Worm (Caenorhabditis elegans) whole organism, L2 larva: ENCODE data around the gene F31D4.2.

ENCODE experiments used
- ZK546.5 ChIP-seq: sonication (generic microtip); optimal IDR thresholded peaks from 2 replicates; lab custom pipeline; 2017; ENCODE audit warnings: missing biosample characterization, missing genetic modification characterization
- alr-1 ChIP-seq: fragments of 150-350 bp; optimal IDR thresholded peaks from 2 replicates; lab custom pipeline; 2014; ENCODE audit warnings: missing biosample characterization, missing genetic modification characterization
- ama-1 ChIP-seq: fragments of 150-350 bp; optimal IDR thresholded peaks from 2 replicates; lab custom pipeline; 2018; ENCODE audit warnings: inconsistent platforms
- blmp-1 ChIP-seq: sonication (generic microtip); optimal IDR thresholded peaks from 2 replicates; lab custom pipeline; 2017; ENCODE audit warnings: missing genetic modification characterization, mild to moderate bottlenecking, missing compliant biosample characterization, antibody characterized with exemption, moderate library complexity; ENCODE audit not compliant: insufficient read depth
- ceh-82 ChIP-seq: fragments of 150-350 bp; optimal IDR thresholded peaks from 2 replicates; lab custom pipeline; 2014; ENCODE audit warnings: missing biosample characterization, missing genetic modification characterization
- crh-2 ChIP-seq: sonication (generic microtip); optimal IDR thresholded peaks from 2 replicates; lab custom pipeline; 2017; ENCODE audit warnings: missing biosample characterization, missing genetic modification characterization
- egl-27 ChIP-seq: sonication (generic microtip); optimal IDR thresholded peaks from 3 replicates; lab custom pipeline; 2017; ENCODE audit warnings: missing biosample characterization, missing genetic modification reagents, missing genetic modification characterization
- elt-1 ChIP-seq: fragments of 150-350 bp; optimal IDR thresholded peaks from 2 replicates; lab custom pipeline; 2014; ENCODE audit warnings: missing biosample characterization, missing genetic modification characterization
- elt-3 ChIP-seq: sonication (generic microtip); optimal IDR thresholded peaks from 2 replicates; lab custom pipeline; 2017; ENCODE audit warnings: missing biosample characterization, missing genetic modification characterization
- fos-1 ChIP-seq: fragments of 150-350 bp; optimal IDR thresholded peaks from 2 replicates; lab custom pipeline; 2014; ENCODE audit warnings: missing biosample characterization, missing genetic modification characterization
- gmeb-1 ChIP-seq: fragments of 150-350 bp; optimal IDR thresholded peaks from 2 replicates; lab custom pipeline; 2014; ENCODE audit warnings: missing biosample characterization, missing genetic modification characterization
- lin-11 ChIP-seq: fragments of 150-350 bp; sonication (generic microtip); optimal IDR thresholded peaks from 2 replicates; lab custom pipeline; 2014; ENCODE audit warnings: missing biosample characterization, missing genetic modification characterization, inconsistent platforms, mixed read lengths
- lin-39 ChIP-seq: fragments of 150-350 bp; optimal IDR thresholded peaks from 2 replicates; lab custom pipeline; 2014; ENCODE audit warnings: missing biosample characterization, missing genetic modification reagents, missing genetic modification characterization
- lsy-2 ChIP-seq, 2 experiments: fragments of 150-350 bp in 1 of 2; sonication (generic microtip) in 1 of 2; optimal IDR thresholded peaks; 2 replicates each; lab custom pipeline; 2014 to 2017; ENCODE audit warnings: missing biosample characterization in 2 of 2, missing genetic modification characterization in 2 of 2
- mbf-1 ChIP-seq: sonication (generic microtip); optimal IDR thresholded peaks from 2 replicates; lab custom pipeline; 2017; ENCODE audit warnings: missing biosample characterization, missing genetic modification characterization
- mdl-1 ChIP-seq, 2 experiments: fragments of 150-350 bp in 1 of 2; sonication (generic microtip) in 1 of 2; optimal IDR thresholded peaks; 2 replicates each; lab custom pipeline; 2017; ENCODE audit warnings: missing biosample characterization in 2 of 2, missing genetic modification characterization in 2 of 2
- nhr-10 ChIP-seq: sonication (generic microtip); optimal IDR thresholded peaks from 2 replicates; lab custom pipeline; 2017; ENCODE audit warnings: missing biosample characterization, missing genetic modification characterization
- nhr-12 ChIP-seq: fragments of 150-350 bp; optimal IDR thresholded peaks from 2 replicates; lab custom pipeline; 2014; ENCODE audit warnings: missing biosample characterization, missing genetic modification characterization
- nhr-129 ChIP-seq: fragments of 150-350 bp; optimal IDR thresholded peaks from 2 replicates; lab custom pipeline; 2014; ENCODE audit warnings: missing biosample characterization, missing genetic modification characterization
- nhr-21 ChIP-seq: fragments of 150-350 bp; optimal IDR thresholded peaks from 2 replicates; lab custom pipeline; 2014; ENCODE audit warnings: missing biosample characterization, missing genetic modification characterization
- nhr-23 ChIP-seq: fragments of 150-350 bp; optimal IDR thresholded peaks from 2 replicates; lab custom pipeline; 2014; ENCODE audit warnings: missing biosample characterization, missing genetic modification reagents, missing genetic modification characterization
- nhr-25 ChIP-seq: fragments of 150-350 bp; sonication (generic microtip); optimal IDR thresholded peaks from 3 replicates; lab custom pipeline; 2014; ENCODE audit warnings: missing biosample characterization, missing genetic modification characterization
- nhr-6 ChIP-seq: fragments of 150-350 bp; optimal IDR thresholded peaks from 2 replicates; lab custom pipeline; 2014; ENCODE audit warnings: missing biosample characterization, missing genetic modification characterization
- nhr-77 ChIP-seq: fragments of 150-350 bp; optimal IDR thresholded peaks from 2 replicates; lab custom pipeline; 2014; ENCODE audit warnings: missing biosample characterization, missing genetic modification characterization
- peb-1 ChIP-seq: fragments of 150-350 bp; optimal IDR thresholded peaks from 2 replicates; lab custom pipeline; 2014; ENCODE audit warnings: missing biosample characterization, missing genetic modification characterization
- skn-1 ChIP-seq: sonication (generic microtip); optimal IDR thresholded peaks from 2 replicates; lab custom pipeline; 2017; ENCODE audit warnings: missing biosample characterization, missing genetic modification characterization
- sma-9 ChIP-seq, 2 experiments: fragments of 150-350 bp in 1 of 2; sonication (generic microtip) in 1 of 2; optimal IDR thresholded peaks; 2 replicates each; lab custom pipeline; 2014 to 2016; ENCODE audit warnings: missing genetic modification characterization in 2 of 2, mild to moderate bottlenecking in 1 of 2, missing biosample characterization in 1 of 2, missing compliant biosample characterization in 1 of 2, missing genetic modification reagents in 1 of 2, moderate library complexity in 1 of 2
- unc-39 ChIP-seq: fragments of 150-350 bp; optimal IDR thresholded peaks from 2 replicates; lab custom pipeline; 2014; ENCODE audit warnings: missing biosample characterization, missing genetic modification characterization
- unc-55 ChIP-seq: fragments of 150-350 bp; sonication (generic microtip); optimal IDR thresholded peaks from 3 replicates; lab custom pipeline; 2014; ENCODE audit warnings: missing biosample characterization, missing genetic modification reagents, missing genetic modification characterization
- unc-62 ChIP-seq: fragments of 150-350 bp; optimal IDR thresholded peaks from 2 replicates; lab custom pipeline; 2014; ENCODE audit warnings: missing biosample characterization, missing genetic modification reagents, missing genetic modification characterization
- zag-1 ChIP-seq: fragments of 150-350 bp; optimal IDR thresholded peaks from 2 replicates; lab custom pipeline; 2014; ENCODE audit warnings: missing biosample characterization, missing genetic modification characterization
- ztf-4 ChIP-seq: fragments of 150-350 bp; optimal IDR thresholded peaks from 2 replicates; lab custom pipeline; 2014; ENCODE audit warnings: missing biosample characterization, missing genetic modification characterization

F31D4.2 gene

ce11 chrV:20826618-20827017 is 18.7 kb downstream of the F31D4.2 start:
- TF ChIP-seq alr-1 (tag; lab: Kevin White, UChicago) (no peak), peb-1 (tag; lab: Kevin White, UChicago) (no peak), ZK546.5 (no peak), fos-1 (tag; lab: Kevin White, UChicago) (no peak), nhr-10 (tag; lab: Kevin White, UChicago) (no peak), nhr-12 (no peak), nhr-77 (tag; lab: Kevin White, UChicago) (no peak), gmeb-1 (tag; lab: Kevin White, UChicago) (no peak), mbf-1 (no peak), lin-39 (tag; lab: Kevin White, UChicago) (no peak), nhr-21 (tag; lab: Kevin White, UChicago) (no peak), zag-1 (tag; lab: Kevin White, UChicago) (no peak), lsy-2 (tag; optimal IDR thresholded peaks at IDR 0.05; lab: Kevin White, UChicago) (no peak), nhr-23 (no peak), lin-11 (tag; lab: Kevin White, UChicago) (no peak), blmp-1 (tag; lab: Kevin White, UChicago) (no peak), skn-1 (tag; lab: Kevin White, UChicago) (no peak), unc-39 (tag; lab: Kevin White, UChicago) (no peak), crh-2 (tag; lab: Kevin White, UChicago) (no peak)

ce11 chrV:20824962-20825609 is 20.3 kb downstream of the F31D4.2 start, which contains the start of the genes gcy-22 and grl-14:
gcy-22 (minus strand) TSS chrV:20825062.
grl-14 (plus strand) TSS chrV:20825559.
- TF ChIP-seq nhr-6 (tag; lab: Kevin White, UChicago): no peak
- TF ChIP-seq unc-55 (GFP tag; lab: Kevin White, UChicago): no peak
- no peak for TF ChIP-seq unc-39 (tag; lab: Kevin White, UChicago)
- no peak for TF ChIP-seq nhr-21 (tag; lab: Kevin White, UChicago)
- no peak for TF ChIP-seq lin-39 (tag; lab: Kevin White, UChicago)
- TF ChIP-seq unc-62 (GFP tag; lab: Kevin White, UChicago): no peak
- TF ChIP-seq nhr-23: no peak
- no peak for TF ChIP-seq elt-3
- TF ChIP-seq, all 48 proteins: peak for 0

- no peak for TF ChIP-seq nhr-6 (tag; lab: Kevin White, UChicago)
- TF ChIP-seq fos-1 (tag; lab: Kevin White, UChicago): no peak
- TF ChIP-seq nhr-77 (tag; lab: Kevin White, UChicago): no peak
- TF ChIP-seq blmp-1 (tag; lab: Kevin White, UChicago): no peak
- TF ChIP-seq nhr-129: no peak
- TF ChIP-seq sma-9 (GFP tag; optimal IDR thresholded peaks at IDR 0.05; lab: Kevin White, UChicago): no peak
- TF ChIP-seq sma-9 (tag; optimal IDR thresholded peaks at IDR 0.05; lab: Kevin White, UChicago): no peak
- no peak for TF ChIP-seq ama-1 (lab: Kevin White, UChicago)
- no peak for TF ChIP-seq alr-1 (tag; lab: Kevin White, UChicago)
- TF ChIP-seq ztf-4 (tag; lab: Kevin White, UChicago): no peak
- no peak for TF ChIP-seq ceh-82 (tag; lab: Kevin White, UChicago)
- no peak for TF ChIP-seq unc-62 (GFP tag; lab: Kevin White, UChicago)
- TF ChIP-seq mdl-1 (tag; optimal IDR thresholded peaks at IDR 0.05; lab: Kevin White, UChicago): no peak
- no peak for TF ChIP-seq crh-2 (tag; lab: Kevin White, UChicago)
- TF ChIP-seq, all 48 proteins: peak for 0
These were observed 25.3 kb downstream of the F31D4.2 start, which contains the start of gene T03D8.6 for ce11 chrV:20820033-20820432. T03D8.6 (minus strand) TSS chrV:20820330.

ce11 chrV:20815842-20816241 is 29.5 kb downstream of the F31D4.2 start, which contains the start of gene sshk-1:
sshk-1 (plus strand) TSS chrV:20816142.
- TF ChIP-seq ztf-4 (tag; lab: Kevin White, UChicago): no peak
- TF ChIP-seq nhr-25 (tag; lab: Kevin White, UChicago): no peak
- TF ChIP-seq fos-1 (tag; lab: Kevin White, UChicago): no peak
- TF ChIP-seq mdl-1 (tag; optimal IDR thresholded peaks at IDR 0.05; lab: Kevin White, UChicago): no peak
- no peak for TF ChIP-seq blmp-1 (tag; lab: Kevin White, UChicago)
- TF ChIP-seq crh-2 (tag; lab: Kevin White, UChicago): no peak
- TF ChIP-seq lsy-2 (tag; optimal IDR thresholded peaks at IDR 0.05; lab: Kevin White, UChicago): no peak
- no peak for TF ChIP-seq sma-9 (GFP tag; optimal IDR thresholded peaks at IDR 0.05; lab: Kevin White, UChicago)
- TF ChIP-seq sma-9 (tag; optimal IDR thresholded peaks at IDR 0.05; lab: Kevin White, UChicago): no peak

- TF ChIP-seq nhr-10 (tag; lab: Kevin White, UChicago) (no peak), nhr-6 (tag; lab: Kevin White, UChicago) (no peak), unc-55 (GFP tag; lab: Kevin White, UChicago) (peak; percentile 39), nhr-23 (no peak), egl-27 (tag; lab: Kevin White, UChicago) (no peak), gmeb-1 (tag; lab: Kevin White, UChicago) (no peak), elt-1 (tag; lab: Kevin White, UChicago) (no peak), ama-1 (lab: Kevin White, UChicago) (no peak), ZK546.5 (no peak)
These were observed 30.9 kb downstream of the F31D4.2 start, which contains the start of gene Y44A6D.7 for ce11 chrV:20814424-20814823. Y44A6D.7 (plus strand) TSS chrV:20814724.
